Fruit fly (Drosophila melanogaster) whole organism, embryonic: Measurements from ENCODE around the gene janB.

Source experiments
- CG13296 ChIP-seq: fragments of 200-800 bp; sonication (Bioruptor generic); optimal IDR thresholded peaks from 3 replicates; lab custom pipeline; 2018; ENCODE audit warnings: missing biosample characterization, mild to moderate bottlenecking, missing genetic modification characterization
- CG4820 ChIP-seq: fragments of 200-800 bp; sonication (Bioruptor generic); optimal IDR thresholded peaks from 3 replicates; lab custom pipeline; 2016; ENCODE audit warnings: missing biosample characterization, missing genetic modification characterization
- CG7963 ChIP-seq: fragments of 200-800 bp; sonication (Bioruptor generic); IDR thresholded peaks from 3 replicates; pipeline ENCODE4 v1.3.6; 2022; ENCODE audit warnings: missing biosample characterization, missing genetic modification characterization; ENCODE audit not compliant: partially characterized antibody
- CG8478 ChIP-seq: fragments of >200 bp; optimal IDR thresholded peaks from 2 replicates; lab custom pipeline; 2018
- ab ChIP-seq: fragments of 200-800 bp; sonication (Bioruptor generic); optimal IDR thresholded peaks from 2 replicates; lab custom pipeline; 2016; ENCODE audit warnings: missing biosample characterization, missing genetic modification characterization

- TF ChIP-seq CG13296 (GFP tag; lab: Kevin White, UChicago), result no peak
- TF ChIP-seq ab, result no peak
- no peak for TF ChIP-seq CG7963 (GFP tag; lab: Robert Waterston, UW)
- no peak for TF ChIP-seq CG4820 (GFP tag; lab: Kevin White, UChicago)
- TF ChIP-seq CG8478 (lab: Kevin White, UChicago), result no peak
These were observed 29.4 kb downstream of the janB start, which contains the start of gene CG7912 for dm6 chr3R:30009173-30009572.
